Fruit fly (Drosophila melanogaster) whole organism, adult: ENCODE measurements around the gene topi.

Experiments used
- CG33017 ChIP-seq: fragments of 200-800 bp; sonication (Bioruptor generic); optimal IDR thresholded peaks from 2 replicates; lab custom pipeline; 2018; ENCODE audit warnings: missing biosample characterization, mild to moderate bottlenecking, missing genetic modification characterization, moderate library complexity
- CG7045 ChIP-seq: fragments of 200-800 bp; sonication (Bioruptor generic); optimal IDR thresholded peaks from 2 replicates; lab custom pipeline; 2017; ENCODE audit warnings: missing biosample characterization, mild to moderate bottlenecking, missing genetic modification characterization
- Crg-1 ChIP-seq: fragments of 200-800 bp; sonication (Bioruptor generic); optimal IDR thresholded peaks from 2 replicates; lab custom pipeline; 2016; ENCODE audit warnings: missing biosample characterization, missing genetic modification characterization
- cnc ChIP-seq, 2 experiments: fragments of >200 bp; optimal IDR thresholded peaks; 2 replicates each; lab custom pipeline; 2017
- kay ChIP-seq: fragments of 200-800 bp; sonication (Bioruptor generic); peaks from one replicate; lab custom pipeline; 2016; ENCODE audit warnings: missing biosample characterization, missing genetic modification characterization, borderline replicate concordance
- toe ChIP-seq: fragments of 200-800 bp; sonication (Bioruptor generic); optimal IDR thresholded peaks from 2 replicates; lab custom pipeline; 2016; ENCODE audit warnings: missing biosample characterization, missing genetic modification characterization

dm6 chr3R:9821091-9821490 is 46.2 kb downstream of the topi start, which contains the start of gene CG42857:
- TF ChIP-seq Crg-1 (GFP tag; lab: Kevin White, UChicago) (no peak), cnc (optimal IDR thresholded peaks at IDR 0.05; lab: Kevin White, UChicago) (no peak), kay (GFP tag; lab: Kevin White, UChicago) (no peak), CG7045 (GFP tag; lab: Kevin White, UChicago) (no peak), CG33017 (tag; lab: Kevin White, UChicago) (no peak), toe (GFP tag; lab: Kevin White, UChicago) (no peak)
